Fruit fly (Drosophila melanogaster): ENCODE data around the gene CG2247.

CG2247 gene

DNA sequence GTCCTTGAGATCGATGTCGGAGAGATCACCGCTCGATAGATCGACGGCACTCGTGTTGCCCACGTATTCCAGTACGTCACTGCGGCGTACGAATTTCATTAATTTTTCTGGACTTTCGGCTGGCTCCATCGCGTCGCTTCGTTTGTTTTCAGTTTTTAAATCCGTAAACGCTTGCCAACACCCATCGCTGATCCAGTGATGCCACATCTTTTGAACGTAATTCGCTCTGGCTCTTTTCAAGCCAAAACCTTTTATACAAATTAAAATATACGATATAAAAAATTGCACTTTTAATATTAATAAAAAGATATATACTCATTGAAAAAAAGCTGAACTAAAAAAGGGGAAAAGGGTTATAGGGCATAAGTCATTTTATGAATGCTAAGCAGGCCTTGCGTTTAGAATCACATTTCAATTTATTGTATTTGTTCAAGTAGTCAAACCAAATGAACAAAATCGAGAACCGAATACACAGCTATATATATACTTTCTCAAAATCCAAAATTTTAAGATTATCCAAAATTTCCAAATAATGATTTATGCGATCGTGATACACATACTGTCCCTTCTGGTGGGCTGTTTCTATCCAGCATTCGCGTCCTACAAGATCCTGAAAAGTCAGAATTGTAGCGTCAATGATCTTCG is 39.1 kb downstream of the CG2247 start, which contains the start of the genes Kmn1 and Reepl1:
Kmn1 (minus strand) TSS at position 173 of the 645 bp plus-strand sequence.
Reepl1 (plus strand) TSS at position 438 of the 645 bp plus-strand sequence.
- no peak for TF ChIP-seq CTCF (optimal IDR thresholded peaks at IDR 0.05)

DNA sequence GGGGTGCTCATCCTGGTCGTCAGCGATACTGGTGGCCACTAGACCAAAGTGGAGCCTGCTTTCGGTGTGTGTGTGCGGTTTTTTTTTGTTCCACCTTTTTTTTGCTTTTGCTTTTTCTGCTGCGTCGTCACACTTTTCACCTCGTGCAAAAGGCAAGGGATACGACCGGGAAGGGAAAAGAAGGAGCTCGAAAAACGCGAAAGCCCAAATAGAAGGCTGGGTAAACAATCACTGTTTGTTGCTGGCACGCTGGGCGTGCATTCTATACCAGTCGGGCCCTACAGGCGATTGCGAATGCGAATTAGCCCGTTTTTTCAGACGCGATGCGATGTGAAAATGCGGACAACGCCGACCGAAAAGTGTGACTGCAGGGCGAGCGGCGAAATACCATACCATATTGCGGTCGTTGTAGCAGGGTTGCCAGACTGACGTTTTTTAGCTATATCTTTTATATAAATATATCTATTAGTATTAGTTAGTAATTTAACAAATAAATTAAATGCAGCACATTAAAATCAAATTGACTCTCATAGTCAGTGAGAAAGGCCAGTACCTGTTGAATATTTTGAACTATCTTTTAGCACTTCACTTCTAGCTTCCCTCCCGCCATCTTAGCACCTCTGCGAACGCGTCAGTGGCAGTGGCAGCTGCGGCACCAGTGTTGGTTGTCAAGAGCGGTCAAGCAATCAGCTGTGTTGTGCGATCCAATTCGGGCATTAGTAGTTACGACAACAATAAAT is 41.3 kb downstream of the CG2247 start, which contains the start of the genes Polr2A and CG11699:
Polr2A (minus strand) TSS at position 371 of the 740 bp plus-strand sequence.
CG11699 (plus strand) TSS at position 666 of the 740 bp plus-strand sequence.
- TF ChIP-seq CG8478 (optimal IDR thresholded peaks at IDR 0.05), result no peak
- TF ChIP-seq CTCF (optimal IDR thresholded peaks at IDR 0.05), result no peak

- TF ChIP-seq CTCF (optimal IDR thresholded peaks at IDR 0.05) (no peak), CG8478 (optimal IDR thresholded peaks at IDR 0.05) (no peak)
Measured at dm6 chrX:11561450-11562040, 49.9 kb downstream of the CG2247 start, which contains the start of gene PGRP-SA. Gene PGRP-SA, plus strand, starts transcription at chrX:11561643.

dm6 chrX:11559728-11560724 is 51.4 kb downstream of the CG2247 start:
- no peak for TF ChIP-seq CTCF (optimal IDR thresholded peaks at IDR 0.05)
- no peak for TF ChIP-seq CG8478 (optimal IDR thresholded peaks at IDR 0.05)

DNA sequence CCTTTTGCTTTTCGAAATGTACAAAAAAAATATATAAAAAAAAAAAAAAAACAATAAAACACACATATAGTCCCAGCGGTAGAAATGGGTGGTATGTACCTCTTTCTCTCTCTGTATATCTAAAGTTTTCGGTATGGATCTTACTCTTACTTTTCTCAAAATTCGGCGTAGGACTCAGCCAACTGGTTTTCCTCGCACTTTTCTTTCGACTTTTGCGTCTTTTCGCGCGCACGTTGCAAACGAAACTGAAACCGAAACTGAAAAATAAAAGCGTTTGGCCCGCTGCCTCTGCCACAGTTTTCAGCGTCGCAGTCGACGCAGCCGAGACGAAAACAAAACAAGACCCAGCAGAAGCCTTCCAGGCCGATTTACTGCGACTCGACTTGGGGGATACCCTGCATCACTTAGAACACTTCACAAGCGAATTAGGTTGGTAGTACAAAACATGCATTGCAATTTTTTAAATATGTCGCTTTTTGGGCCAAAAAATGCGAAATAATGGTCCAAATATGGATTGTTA is 53.0 kb downstream of the CG2247 start, which contains the start of gene CG1572:
CG1572 (minus strand) TSS at position 266 of the 520 bp plus-strand sequence.
- no peak for TF ChIP-seq CG8478 (optimal IDR thresholded peaks at IDR 0.05)
- TF ChIP-seq CTCF (optimal IDR thresholded peaks at IDR 0.05), result no peak

DNA sequence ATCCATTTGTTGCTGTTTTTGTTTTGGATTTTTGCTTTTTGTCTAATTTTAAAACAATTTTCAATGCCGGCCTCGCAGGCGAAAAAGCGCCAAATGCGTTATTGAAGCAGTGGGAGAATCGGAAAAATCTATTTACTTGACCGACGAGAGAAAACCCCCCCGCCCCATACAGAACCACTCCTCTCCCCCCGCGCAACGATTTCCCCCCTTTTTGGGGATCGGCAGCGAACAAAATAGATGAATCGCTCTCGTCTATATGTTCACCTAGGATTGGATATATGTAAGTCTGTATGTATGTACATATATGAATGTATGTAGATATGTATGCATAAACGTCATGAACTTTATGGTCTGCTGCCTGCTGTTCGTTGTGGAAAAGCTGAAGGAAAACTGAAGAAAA is 54.7 kb downstream of the CG2247 start:
- TF ChIP-seq CG8478 (optimal IDR thresholded peaks at IDR 0.05) (no peak), CTCF (optimal IDR thresholded peaks at IDR 0.05) (no peak)

All from S2 (cell line).